Worm (Caenorhabditis elegans) whole organism, L4 larva: Measurements from ENCODE around the gene pha-2.

Experiments used
- attf-4 ChIP-seq: sonication (generic microtip); optimal IDR thresholded peaks from 3 replicates; lab custom pipeline; 2017; ENCODE audit warnings: missing biosample characterization, missing genetic modification characterization
- hlh-11 ChIP-seq: fragments of 200-800 bp; sonication (Bioruptor generic); optimal IDR thresholded peaks from 2 replicates; lab custom pipeline; 2018; ENCODE audit warnings: mild to moderate bottlenecking, missing genetic modification characterization, missing compliant biosample characterization
- mep-1 ChIP-seq: fragments of 150-350 bp; sonication (generic microtip); optimal IDR thresholded peaks from 3 replicates; lab custom pipeline; 2014; ENCODE audit warnings: missing biosample characterization, missing genetic modification characterization
- snpc-1.2 ChIP-seq: fragments of 200-800 bp; sonication (Bioruptor generic); IDR thresholded peaks from 2 replicates; pipeline ENCODE4 v1.3.6; 2022; ENCODE audit warnings: missing genetic modification reagents, missing genetic modification characterization, missing compliant biosample characterization

- TF ChIP-seq mep-1 (tag; lab: Kevin White, UChicago), result peak; percentile 1
- no peak for TF ChIP-seq attf-4
- peak; percentile 44 for TF ChIP-seq hlh-11 (tag; lab: Kevin White, UChicago)
- TF ChIP-seq snpc-1.2, result no peak
Measured at ce11 chrX:600671-601070, 36.1 kb downstream of the pha-2 start.
